Fruit fly (Drosophila melanogaster) whole organism, embryonic: ENCODE measurements around the gene Gcn5.

Experiments used
- Blimp-1 ChIP-seq: fragments of 200-800 bp; sonication (Bioruptor generic); optimal IDR thresholded peaks from 3 replicates; lab custom pipeline; 2018; ENCODE audit warnings: missing biosample characterization, missing genetic modification characterization, mild to moderate bottlenecking, moderate library complexity, missing genetic modification reagents
- CG10147 ChIP-seq: fragments of 200-800 bp; sonication (Bioruptor generic); optimal IDR thresholded peaks from 2 replicates; lab custom pipeline; 2019; ENCODE audit warnings: missing biosample characterization, mild to moderate bottlenecking, missing genetic modification characterization, moderate library complexity
- CG10431 ChIP-seq: fragments of 200-800 bp; sonication (Bioruptor generic); optimal IDR thresholded peaks from 3 replicates; lab custom pipeline; 2018; ENCODE audit warnings: missing biosample characterization, mild to moderate bottlenecking, missing genetic modification characterization
- CG11560 ChIP-seq: fragments of 200-800 bp; sonication (Bioruptor generic); IDR thresholded peaks from 3 replicates; pipeline ENCODE4 v1.3.6; 2022; ENCODE audit warnings: missing biosample characterization, missing genetic modification characterization
- CG11696 ChIP-seq: fragments of 200-800 bp; sonication (Bioruptor generic); IDR thresholded peaks from 2 replicates; pipeline ENCODE4 v1.3.6; 2022; ENCODE audit warnings: missing biosample characterization, missing genetic modification characterization
- CG12659 ChIP-seq: fragments of 200-800 bp; sonication (Bioruptor generic); optimal IDR thresholded peaks from 3 replicates; lab custom pipeline; 2017; ENCODE audit warnings: mild to moderate bottlenecking, missing biosample characterization, missing genetic modification reagents, missing genetic modification characterization
- CG17359 ChIP-seq: fragments of 200-800 bp; sonication (Bioruptor generic); optimal IDR thresholded peaks from 3 replicates; lab custom pipeline; 2018; ENCODE audit warnings: missing biosample characterization, mild to moderate bottlenecking, missing genetic modification characterization, moderate library complexity
- CG18476 ChIP-seq: fragments of 200-800 bp; sonication (Bioruptor generic); optimal IDR thresholded peaks from 2 replicates; lab custom pipeline; 2016; ENCODE audit warnings: missing biosample characterization, mild to moderate bottlenecking, missing genetic modification characterization
- CG18764 ChIP-seq: fragments of 200-800 bp; sonication (Bioruptor generic); optimal IDR thresholded peaks from 3 replicates; lab custom pipeline; 2016; ENCODE audit warnings: missing biosample characterization, missing genetic modification characterization
- CG2202 ChIP-seq: fragments of 200-800 bp; sonication (Bioruptor generic); optimal IDR thresholded peaks from 2 replicates; lab custom pipeline; 2018; ENCODE audit warnings: missing biosample characterization, mild to moderate bottlenecking, missing genetic modification characterization
- CG32772 ChIP-seq: fragments of 200-800 bp; sonication (Bioruptor generic); IDR thresholded peaks from 2 replicates; pipeline ENCODE4 v1.3.6; 2022; ENCODE audit warnings: missing biosample characterization, missing genetic modification characterization
- CG4424 ChIP-seq: fragments of 200-800 bp; sonication (Bioruptor generic); optimal IDR thresholded peaks from 3 replicates; lab custom pipeline; 2016; ENCODE audit warnings: missing biosample characterization, missing genetic modification characterization
- CG5245 ChIP-seq: fragments of 200-800 bp; sonication (Bioruptor generic); optimal IDR thresholded peaks from 3 replicates; lab custom pipeline; 2016; ENCODE audit warnings: missing biosample characterization, missing genetic modification characterization
- CG6683 ChIP-seq: fragments of 200-800 bp; sonication (Bioruptor generic); optimal IDR thresholded peaks from 2 replicates; lab custom pipeline; 2017; ENCODE audit warnings: missing biosample characterization, mild to moderate bottlenecking, missing genetic modification characterization, missing genetic modification reagents
- CG6854 ChIP-seq: fragments of 200-800 bp; sonication (Bioruptor generic); optimal IDR thresholded peaks from 3 replicates; lab custom pipeline; 2017; ENCODE audit warnings: missing biosample characterization, mild to moderate bottlenecking, missing genetic modification characterization
- CG7745 ChIP-seq: fragments of 200-800 bp; sonication (Bioruptor generic); optimal IDR thresholded peaks from 2 replicates; lab custom pipeline; 2018; ENCODE audit warnings: missing biosample characterization, mild to moderate bottlenecking, missing genetic modification characterization, moderate library complexity
- CG8765 ChIP-seq: fragments of 200-800 bp; sonication (Bioruptor generic); IDR thresholded peaks from 2 replicates; pipeline ENCODE4 v1.3.6; 2022; ENCODE audit warnings: missing biosample characterization, missing genetic modification characterization
- CG9437 ChIP-seq: fragments of 200-800 bp; sonication (Bioruptor generic); optimal IDR thresholded peaks from 2 replicates; lab custom pipeline; 2018; ENCODE audit warnings: missing biosample characterization, mild to moderate bottlenecking, missing genetic modification characterization
- CHES-1-like ChIP-seq: fragments of 200-800 bp; sonication (Bioruptor generic); optimal IDR thresholded peaks from 2 replicates; lab custom pipeline; 2016; ENCODE audit warnings: missing biosample characterization, missing genetic modification characterization
- CkIIα-i1 ChIP-seq: fragments of 200-800 bp; sonication (Bioruptor generic); IDR thresholded peaks from 2 replicates; pipeline ENCODE4 v1.3.6; 2022; ENCODE audit warnings: missing biosample characterization, missing genetic modification characterization
- CrebB ChIP-seq: fragments of 200-800 bp; sonication (Bioruptor generic); optimal IDR thresholded peaks from 3 replicates; lab custom pipeline; 2018; ENCODE audit warnings: missing biosample characterization, mild to moderate bottlenecking, missing genetic modification characterization
- Dbx ChIP-seq: fragments of 200-800 bp; sonication (Bioruptor generic); IDR thresholded peaks from 3 replicates; pipeline ENCODE4 v1.3.6; 2022; ENCODE audit warnings: missing biosample characterization, missing genetic modification characterization
- Dp ChIP-seq: fragments of 200-800 bp; sonication (Bioruptor generic); optimal IDR thresholded peaks from 2 replicates; lab custom pipeline; 2018; ENCODE audit warnings: missing biosample characterization, mild to moderate bottlenecking, missing genetic modification characterization, moderate library complexity
- ERR ChIP-seq: fragments of 200-800 bp; sonication (Bioruptor generic); optimal IDR thresholded peaks from 2 replicates; lab custom pipeline; 2016; ENCODE audit warnings: missing biosample characterization, missing genetic modification characterization
- Hr78 ChIP-seq, 2 experiments: fragments of 200-800 bp in 1 of 2; fragments of >200 bp in 1 of 2; sonication (Bioruptor generic) in 1 of 2; optimal IDR thresholded peaks; 2 replicates each; lab custom pipeline; 2017 to 2019; ENCODE audit warnings: missing biosample characterization in 2 of 2, missing genetic modification characterization in 2 of 2, mild to moderate bottlenecking in 1 of 2, moderate library complexity in 1 of 2
- NC2β ChIP-seq: fragments of 200-800 bp; sonication (Bioruptor generic); optimal IDR thresholded peaks from 2 replicates; lab custom pipeline; 2016; ENCODE audit warnings: missing biosample characterization, missing genetic modification characterization
- Oaz ChIP-seq: fragments of 200-800 bp; sonication (Bioruptor generic); IDR thresholded peaks from 2 replicates; pipeline ENCODE4 v1.3.6; 2022; ENCODE audit warnings: missing biosample characterization, missing genetic modification characterization
- Opbp ChIP-seq: fragments of 200-800 bp; sonication (Bioruptor generic); IDR thresholded peaks from 3 replicates; pipeline ENCODE4 v1.3.6; 2022; ENCODE audit warnings: missing biosample characterization, missing genetic modification characterization; ENCODE audit not compliant: partially characterized antibody
- Stat92E ChIP-seq, 3 experiments: fragments of >200 bp in 2 of 3; fragments of 200-800 bp in 1 of 3; sonication (Bioruptor generic) in 1 of 3; optimal IDR thresholded peaks; 2 replicates each; lab custom pipeline; 2017 to 2019; ENCODE audit warnings: missing biosample characterization in 3 of 3, missing genetic modification characterization in 3 of 3, mild to moderate bottlenecking in 1 of 3, moderate library complexity in 1 of 3
- Xrp1 ChIP-seq: fragments of 200-800 bp; sonication (Bioruptor generic); IDR thresholded peaks from 2 replicates; pipeline ENCODE4 v1.3.6; 2022; ENCODE audit warnings: missing biosample characterization, missing genetic modification characterization
- bsh ChIP-seq, 2 experiments: fragments of 200-800 bp; sonication (Bioruptor generic); optimal IDR thresholded peaks; 2 replicates each; lab custom pipeline; 2017 to 2018; ENCODE audit warnings: mild to moderate bottlenecking in 2 of 2, missing biosample characterization in 2 of 2, missing genetic modification characterization in 2 of 2, moderate library complexity in 1 of 2
- chm ChIP-seq: fragments of 200-800 bp; sonication (Bioruptor generic); IDR thresholded peaks from 2 replicates; pipeline ENCODE4 v1.3.6; 2022; ENCODE audit warnings: missing biosample characterization, missing genetic modification characterization
- chn ChIP-seq: fragments of 200-800 bp; sonication (Bioruptor generic); optimal IDR thresholded peaks from 2 replicates; lab custom pipeline; 2016; ENCODE audit warnings: missing biosample characterization, missing genetic modification characterization
- crp ChIP-seq, 2 experiments: fragments of 200-800 bp; sonication (Bioruptor generic); optimal IDR thresholded peaks; 2 replicates in 1 of 2; 3 replicates in 1 of 2; lab custom pipeline; 2017; ENCODE audit warnings: missing biosample characterization in 2 of 2, missing genetic modification characterization in 2 of 2, mild to moderate bottlenecking in 1 of 2, moderate library complexity in 1 of 2
- dan ChIP-seq: fragments of 200-800 bp; sonication (Bioruptor generic); IDR thresholded peaks from 2 replicates; pipeline ENCODE4 v1.3.6; 2022; ENCODE audit warnings: missing biosample characterization, missing genetic modification characterization
- gce ChIP-seq: fragments of 200-800 bp; sonication (Bioruptor generic); IDR thresholded peaks from 3 replicates; pipeline ENCODE4 v1.3.6; 2022; ENCODE audit warnings: missing biosample characterization, missing genetic modification characterization
- insv ChIP-seq, 2 experiments: fragments of 200-800 bp; sonication (Bioruptor generic); optimal IDR thresholded peaks; 3 replicates each; lab custom pipeline; 2016 to 2018; ENCODE audit warnings: missing biosample characterization in 2 of 2, missing genetic modification characterization in 2 of 2
- ken ChIP-seq: fragments of 200-800 bp; sonication (Bioruptor generic); IDR thresholded peaks from 3 replicates; pipeline ENCODE4 v1.3.6; 2022; ENCODE audit warnings: missing biosample characterization, missing genetic modification characterization
- lmd ChIP-seq: fragments of 200-800 bp; sonication (Bioruptor generic); IDR thresholded peaks from 2 replicates; pipeline ENCODE4 v1.3.6; 2022; ENCODE audit warnings: missing biosample characterization, missing genetic modification characterization
- pb ChIP-seq: fragments of 200-800 bp; sonication (Bioruptor generic); optimal IDR thresholded peaks from 3 replicates; lab custom pipeline; 2016; ENCODE audit warnings: missing biosample characterization, missing genetic modification characterization
- sc ChIP-seq, 3 experiments: fragments of >200 bp in 2 of 3; fragments of 200-800 bp in 1 of 3; sonication (Bioruptor generic) in 1 of 3; optimal IDR thresholded peaks; 2 replicates in 2 of 3; 3 replicates in 1 of 3; lab custom pipeline; 2017; ENCODE audit warnings: mild to moderate bottlenecking in 1 of 3, missing biosample characterization in 1 of 3, missing genetic modification characterization in 1 of 3, missing genetic modification reagents in 1 of 3
- sd ChIP-seq: fragments of 200-800 bp; sonication (Bioruptor generic); optimal IDR thresholded peaks from 3 replicates; lab custom pipeline; 2018; ENCODE audit warnings: missing biosample characterization, mild to moderate bottlenecking, missing genetic modification characterization, moderate library complexity
- sens ChIP-seq: fragments of 200-800 bp; sonication (Bioruptor generic); peaks from one replicate; lab custom pipeline; 2016; ENCODE audit warnings: missing biosample characterization, missing genetic modification characterization
- sima ChIP-seq: fragments of 200-800 bp; sonication (Bioruptor generic); optimal IDR thresholded peaks from 2 replicates; lab custom pipeline; 2016; ENCODE audit warnings: missing biosample characterization, missing genetic modification characterization
- sug ChIP-seq: fragments of 200-800 bp; optimal IDR thresholded peaks from 2 replicates; lab custom pipeline; 2019; ENCODE audit warnings: missing biosample characterization, mild to moderate bottlenecking, missing genetic modification characterization, moderate library complexity
- toy ChIP-seq: fragments of 200-800 bp; sonication (Bioruptor generic); IDR thresholded peaks from 2 replicates; pipeline ENCODE4 v1.3.6; 2022; ENCODE audit warnings: missing biosample characterization, missing genetic modification characterization
- usp ChIP-seq: fragments of >200 bp; optimal IDR thresholded peaks from 2 replicates; lab custom pipeline; 2017; ENCODE audit warnings: missing biosample characterization, missing genetic modification characterization
- zen2 ChIP-seq: fragments of 200-800 bp; sonication (Bioruptor generic); IDR thresholded peaks from 3 replicates; pipeline ENCODE4 v1.3.6; 2022; ENCODE audit warnings: missing biosample characterization, missing genetic modification characterization; ENCODE audit not compliant: partially characterized antibody

Gcn5 gene

dm6 chr3L:12503865-12504650 is 19.8 kb downstream of the Gcn5 start, which contains the start of the genes CG10646 and vih (continued):
- TF ChIP-seq pb (GFP tag; lab: Kevin White, UChicago) (no peak), insv (GFP tag; optimal IDR thresholded peaks at IDR 0.05; lab: Kevin White, UChicago) (peak in 1 of 2 experiments; percentile 39), CG8765 (no peak), CG10431 (GFP tag; lab: Kevin White, UChicago) (no peak), Opbp (GFP tag; lab: Robert Waterston, UW) (peak; percentile 37; the same call in 1 of the 3 replicates), Dp (GFP tag; lab: Kevin White, UChicago) (peak; percentile 31), zen2 (GFP tag; lab: Robert Waterston, UW) (no peak), CG18764 (GFP tag; lab: Kevin White, UChicago) (no peak), CG2202 (tag; lab: Kevin White, UChicago) (no peak), Hr78 (GFP tag; optimal IDR thresholded peaks at IDR 0.05; lab: Kevin White, UChicago) (no peak), dan (no peak), CG12659 (peak; percentile 75), sens (GFP tag; lab: Kevin White, UChicago) (peak; percentile 85), Dbx (GFP tag; lab: Robert Waterston, UW) (0 out of 3 replicates have a peak, but pooled peaks have one; percentile 37), CG9437 (peak; percentile 61), CG6854 (no peak), sima (no peak), CG6683 (no peak), Oaz (no peak), CG11560 (tag; lab: Robert Waterston, UW) (no peak), CG4424 (GFP tag; lab: Kevin White, UChicago) (peak; percentile 51), lmd (GFP tag; lab: Robert Waterston, UW) (no peak), sug (tag; lab: Kevin White, UChicago) (peak; percentile 45), sd (tag; lab: Kevin White, UChicago) (no peak), gce (GFP tag; lab: Robert Waterston, UW) (no peak), chn (peak; percentile 25), CHES-1-like (GFP tag; lab: Kevin White, UChicago) (no peak), CrebB (tag; lab: Kevin White, UChicago) (no peak), CG32772 (GFP tag; lab: Robert Waterston, UW) (no peak), crp (GFP tag; optimal IDR thresholded peaks at IDR 0.05; lab: Kevin White, UChicago) (peak in 1 of 2 experiments; percentile 33), Blimp-1 (no peak), NC2β (no peak), CG17359 (tag; lab: Kevin White, UChicago) (peak; percentile 76), Stat92E (GFP tag; optimal IDR thresholded peaks at IDR 0.05; lab: Kevin White, UChicago) (no peak), CG11696 (GFP tag; lab: Robert Waterston, UW) (no peak), Xrp1 (GFP tag; lab: Robert Waterston, UW) (0 out of 2 replicates have a peak, but pooled peaks have one; percentile 7), CG7745 (tag; lab: Kevin White, UChicago) (no peak), chm (GFP tag; lab: Robert Waterston, UW) (no peak), CG18476 (GFP tag; lab: Kevin White, UChicago) (no peak), ken (GFP tag; lab: Robert Waterston, UW) (no peak; the same call in 2 of the 3 replicates), bsh (GFP tag; optimal IDR thresholded peaks at IDR 0.05; lab: Kevin White, UChicago) (peak in 1 of 2 experiments; percentile 35), usp (GFP tag; lab: Kevin White, UChicago) (no peak), sc (optimal IDR thresholded peaks at IDR 0.05; lab: Kevin White, UChicago) (no peak), sc (GFP tag; optimal IDR thresholded peaks at IDR 0.05; lab: Kevin White, UChicago) (no peak), CG5245 (GFP tag; lab: Kevin White, UChicago) (no peak), CkIIα-i1 (GFP tag; lab: Robert Waterston, UW) (no peak), toy (GFP tag; lab: Robert Waterston, UW) (no peak), CG10147 (GFP tag; lab: Kevin White, UChicago) (peak; percentile 20), ERR (no peak)
